Worm (Caenorhabditis elegans): Measurements from ENCODE around the gene fem-2.

fem-2 gene

ce11 chrIII:609549-609948, 24.9 kb downstream of the fem-2 start, which contains the start of gene best-17:
best-17 (minus strand) TSS chrIII:609649.
- TF ChIP-seq hmbx-1 (tag; optimal IDR thresholded peaks at IDR 0.05): no peak
- no peak for TF ChIP-seq B0310.2 (tag; optimal IDR thresholded peaks at IDR 0.05)
- TF ChIP-seq ceh-13 (GFP tag; optimal IDR thresholded peaks at IDR 0.05): no peak
- no peak for TF ChIP-seq flt-1 (GFP tag; IDR thresholded peaks at IDR 0.05)
- no peak for TF ChIP-seq ama-1 (optimal IDR thresholded peaks at IDR 0.05)
- TF ChIP-seq aly-1 (tag; optimal IDR thresholded peaks at IDR 0.05): no peak
- TF ChIP-seq tbx-11 (GFP tag; IDR thresholded peaks at IDR 0.05): no peak
- no peak for TF ChIP-seq pes-1 (GFP tag; IDR thresholded peaks at IDR 0.05)
- TF ChIP-seq F13C5.2 (tag; optimal IDR thresholded peaks at IDR 0.05): no peak
- no peak for TF ChIP-seq hnd-1 (tag; optimal IDR thresholded peaks at IDR 0.05)

- TF ChIP-seq scrt-1 (GFP tag; IDR thresholded peaks at IDR 0.05): no peak
- no peak for TF ChIP-seq tbx-11 (GFP tag; IDR thresholded peaks at IDR 0.05)
- TF ChIP-seq hmbx-1 (tag; optimal IDR thresholded peaks at IDR 0.05): no peak
- no peak for TF ChIP-seq tra-4 (tag; optimal IDR thresholded peaks at IDR 0.05)
- TF ChIP-seq tbx-37 (GFP tag; conservative IDR thresholded peaks at IDR 0.05): no peak
- TF ChIP-seq aly-1 (tag; optimal IDR thresholded peaks at IDR 0.05): no peak
- no peak for TF ChIP-seq ama-1 (optimal IDR thresholded peaks at IDR 0.05)
- no peak for TF ChIP-seq pes-1 (GFP tag; IDR thresholded peaks at IDR 0.05)
- no peak for TF ChIP-seq sea-1 (GFP tag; conservative IDR thresholded peaks at IDR 0.05)
- TF ChIP-seq hmg-4 (GFP tag; optimal IDR thresholded peaks at IDR 0.05): no peak
- TF ChIP-seq ets-7 (tag; optimal IDR thresholded peaks at IDR 0.05): no peak
- TF ChIP-seq flt-1 (GFP tag; IDR thresholded peaks at IDR 0.05): no peak
- no peak for TF ChIP-seq B0310.2 (tag; optimal IDR thresholded peaks at IDR 0.05)
- TF ChIP-seq ceh-36 (tag; optimal IDR thresholded peaks at IDR 0.05): no peak
- no peak for TF ChIP-seq ceh-13 (GFP tag; optimal IDR thresholded peaks at IDR 0.05)
- no peak for TF ChIP-seq hnd-1 (tag; optimal IDR thresholded peaks at IDR 0.05)
- no peak for TF ChIP-seq F13C5.2 (tag; optimal IDR thresholded peaks at IDR 0.05)
Measured at ce11 chrIII:605415-606054, 28.9 kb downstream of the fem-2 start, which contains the start of the genes Y55B1AR.4 and ttr-7. Y55B1AR.4 (minus strand) TSS chrIII:605515. ttr-7 (plus strand) TSS chrIII:606004.

DNA sequence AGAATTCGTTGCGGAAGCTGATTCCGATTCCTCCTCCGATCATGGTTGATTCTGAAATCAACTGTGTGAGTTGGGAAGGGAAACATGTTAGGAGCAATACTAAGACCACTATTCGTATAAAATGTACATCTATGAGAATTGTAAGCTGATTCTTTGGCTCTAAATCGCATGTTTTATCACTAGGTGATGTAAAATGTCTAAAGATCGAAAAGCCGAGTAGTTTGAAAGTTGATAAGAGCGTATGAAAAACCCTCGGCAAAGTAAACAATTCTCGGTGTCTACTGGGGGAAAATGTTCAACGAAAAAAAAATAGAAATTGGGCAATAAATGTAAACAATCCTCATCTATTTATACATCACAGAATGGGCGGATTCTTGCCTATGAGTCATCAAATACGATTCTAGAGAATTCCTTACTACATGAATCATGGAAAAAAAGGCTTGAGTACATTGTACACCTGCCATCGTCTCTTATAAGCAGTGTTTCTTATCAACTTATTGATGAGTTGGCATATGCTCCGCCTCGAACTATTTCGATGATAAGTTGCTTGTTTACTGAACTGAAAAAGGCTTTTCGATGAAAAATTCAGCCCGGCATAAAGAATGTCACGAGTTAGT, 34.0 kb downstream of the fem-2 start, which contains the start of gene lec-6:
Gene lec-6, minus strand, starts transcription at position 51 of the 617 bp plus-strand sequence.
- no peak for TF ChIP-seq sea-1 (GFP tag; conservative IDR thresholded peaks at IDR 0.05)
- TF ChIP-seq hnd-1 (tag; optimal IDR thresholded peaks at IDR 0.05): no peak
- no peak for TF ChIP-seq B0310.2 (tag; optimal IDR thresholded peaks at IDR 0.05)

DNA sequence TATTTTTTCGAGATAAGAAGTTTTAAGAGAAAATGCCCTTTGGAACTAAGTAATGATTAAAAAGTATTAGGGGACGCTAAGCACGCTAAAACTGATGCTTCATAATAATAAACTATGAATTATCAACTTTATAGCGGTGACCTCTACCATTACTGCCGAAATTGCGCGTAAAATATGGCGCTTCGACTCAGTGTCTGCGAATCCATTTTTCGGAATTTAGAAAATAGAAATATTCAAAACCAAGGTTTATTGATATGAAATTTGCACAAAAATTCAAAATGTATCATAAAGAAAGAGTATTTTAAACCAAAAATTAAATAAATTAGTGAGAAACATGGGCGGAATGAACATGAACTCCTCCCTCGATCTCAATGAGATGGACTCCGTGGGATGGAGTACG, 35.1 kb downstream of the fem-2 start:
- TF ChIP-seq scrt-1 (GFP tag; IDR thresholded peaks at IDR 0.05) (no peak), ets-7 (tag; optimal IDR thresholded peaks at IDR 0.05) (no peak), ama-1 (optimal IDR thresholded peaks at IDR 0.05) (no peak), F13C5.2 (tag; optimal IDR thresholded peaks at IDR 0.05) (no peak), hmbx-1 (tag; optimal IDR thresholded peaks at IDR 0.05) (no peak), hmg-4 (GFP tag; optimal IDR thresholded peaks at IDR 0.05) (no peak), ceh-13 (GFP tag; optimal IDR thresholded peaks at IDR 0.05) (no peak), pes-1 (GFP tag; IDR thresholded peaks at IDR 0.05) (no peak), tbx-11 (GFP tag; IDR thresholded peaks at IDR 0.05) (no peak), hnd-1 (tag; optimal IDR thresholded peaks at IDR 0.05) (no peak), tbx-37 (GFP tag; conservative IDR thresholded peaks at IDR 0.05) (no peak), tra-4 (tag; optimal IDR thresholded peaks at IDR 0.05) (no peak), B0310.2 (tag; optimal IDR thresholded peaks at IDR 0.05) (no peak), flt-1 (GFP tag; IDR thresholded peaks at IDR 0.05) (no peak), ceh-36 (tag; optimal IDR thresholded peaks at IDR 0.05) (no peak), aly-1 (tag; optimal IDR thresholded peaks at IDR 0.05) (no peak), sea-1 (GFP tag; conservative IDR thresholded peaks at IDR 0.05) (no peak)

ce11 chrIII:598687-599086, 35.7 kb downstream of the fem-2 start, which contains the start of gene Y55B1AR.2:
Y55B1AR.2 (minus strand) TSS chrIII:598787.
- TF ChIP-seq F13C5.2 (tag; optimal IDR thresholded peaks at IDR 0.05) (no peak), hmbx-1 (tag; optimal IDR thresholded peaks at IDR 0.05) (no peak), B0310.2 (tag; optimal IDR thresholded peaks at IDR 0.05) (no peak), flt-1 (GFP tag; IDR thresholded peaks at IDR 0.05) (no peak), tbx-11 (GFP tag; IDR thresholded peaks at IDR 0.05) (no peak), scrt-1 (GFP tag; IDR thresholded peaks at IDR 0.05) (no peak), hmg-4 (GFP tag; optimal IDR thresholded peaks at IDR 0.05) (no peak), ama-1 (optimal IDR thresholded peaks at IDR 0.05) (no peak), pes-1 (GFP tag; IDR thresholded peaks at IDR 0.05) (no peak), tra-4 (tag; optimal IDR thresholded peaks at IDR 0.05) (no peak), hnd-1 (tag; optimal IDR thresholded peaks at IDR 0.05) (no peak), aly-1 (tag; optimal IDR thresholded peaks at IDR 0.05) (no peak), ceh-13 (GFP tag; optimal IDR thresholded peaks at IDR 0.05) (no peak)

- TF ChIP-seq hmg-4 (GFP tag; optimal IDR thresholded peaks at IDR 0.05) (no peak), B0310.2 (tag; optimal IDR thresholded peaks at IDR 0.05) (no peak), flt-1 (GFP tag; IDR thresholded peaks at IDR 0.05) (no peak), aly-1 (tag; optimal IDR thresholded peaks at IDR 0.05) (no peak), tra-4 (tag; optimal IDR thresholded peaks at IDR 0.05) (no peak), ceh-13 (GFP tag; optimal IDR thresholded peaks at IDR 0.05) (no peak), ama-1 (optimal IDR thresholded peaks at IDR 0.05) (no peak), hmbx-1 (tag; optimal IDR thresholded peaks at IDR 0.05) (no peak)
Measured at ce11 chrIII:598168-598567, 36.3 kb downstream of the fem-2 start.

DNA sequence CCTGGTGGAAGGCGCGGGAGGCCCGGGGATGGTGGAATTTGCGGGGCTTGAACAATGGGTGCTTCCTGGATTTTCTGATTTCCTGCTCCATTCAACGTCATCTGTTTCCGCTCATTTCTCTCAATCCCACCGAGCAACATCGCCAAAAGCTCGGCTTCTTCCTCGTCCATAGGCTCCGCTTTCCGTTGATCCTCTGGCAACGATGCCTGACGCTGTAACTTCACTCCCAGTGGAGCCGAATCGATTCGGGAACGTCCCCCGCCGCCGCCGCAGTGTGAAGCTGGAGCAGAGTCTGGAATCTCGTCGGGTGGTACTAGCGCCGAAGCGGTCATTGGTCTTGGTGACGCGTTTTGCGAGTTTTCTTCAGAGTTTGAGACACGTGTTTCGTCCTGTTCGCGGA, 39.0 kb downstream of the fem-2 start:
- no peak for TF ChIP-seq hnd-1 (tag; optimal IDR thresholded peaks at IDR 0.05)
- no peak for TF ChIP-seq ama-1 (optimal IDR thresholded peaks at IDR 0.05)
- no peak for TF ChIP-seq ets-7 (tag; optimal IDR thresholded peaks at IDR 0.05)
- TF ChIP-seq ceh-13 (GFP tag; optimal IDR thresholded peaks at IDR 0.05): no peak
- no peak for TF ChIP-seq hmg-4 (GFP tag; optimal IDR thresholded peaks at IDR 0.05)
- TF ChIP-seq scrt-1 (GFP tag; IDR thresholded peaks at IDR 0.05): no peak
- TF ChIP-seq B0310.2 (tag; optimal IDR thresholded peaks at IDR 0.05): no peak
- TF ChIP-seq tbx-37 (GFP tag; conservative IDR thresholded peaks at IDR 0.05): no peak
- no peak for TF ChIP-seq hmbx-1 (tag; optimal IDR thresholded peaks at IDR 0.05)
- TF ChIP-seq ceh-36 (tag; optimal IDR thresholded peaks at IDR 0.05): no peak
- no peak for TF ChIP-seq sea-1 (GFP tag; conservative IDR thresholded peaks at IDR 0.05)
- no peak for TF ChIP-seq F13C5.2 (tag; optimal IDR thresholded peaks at IDR 0.05)
- TF ChIP-seq tra-4 (tag; optimal IDR thresholded peaks at IDR 0.05): no peak
- no peak for TF ChIP-seq flt-1 (GFP tag; IDR thresholded peaks at IDR 0.05)
- TF ChIP-seq aly-1 (tag; optimal IDR thresholded peaks at IDR 0.05): no peak
- no peak for TF ChIP-seq tbx-11 (GFP tag; IDR thresholded peaks at IDR 0.05)
- no peak for TF ChIP-seq pes-1 (GFP tag; IDR thresholded peaks at IDR 0.05)

Data from whole organism, early embryonic.